2 fruit fly cellular contexts compared by ENCODE assay signal in the genomic region with DNA sequence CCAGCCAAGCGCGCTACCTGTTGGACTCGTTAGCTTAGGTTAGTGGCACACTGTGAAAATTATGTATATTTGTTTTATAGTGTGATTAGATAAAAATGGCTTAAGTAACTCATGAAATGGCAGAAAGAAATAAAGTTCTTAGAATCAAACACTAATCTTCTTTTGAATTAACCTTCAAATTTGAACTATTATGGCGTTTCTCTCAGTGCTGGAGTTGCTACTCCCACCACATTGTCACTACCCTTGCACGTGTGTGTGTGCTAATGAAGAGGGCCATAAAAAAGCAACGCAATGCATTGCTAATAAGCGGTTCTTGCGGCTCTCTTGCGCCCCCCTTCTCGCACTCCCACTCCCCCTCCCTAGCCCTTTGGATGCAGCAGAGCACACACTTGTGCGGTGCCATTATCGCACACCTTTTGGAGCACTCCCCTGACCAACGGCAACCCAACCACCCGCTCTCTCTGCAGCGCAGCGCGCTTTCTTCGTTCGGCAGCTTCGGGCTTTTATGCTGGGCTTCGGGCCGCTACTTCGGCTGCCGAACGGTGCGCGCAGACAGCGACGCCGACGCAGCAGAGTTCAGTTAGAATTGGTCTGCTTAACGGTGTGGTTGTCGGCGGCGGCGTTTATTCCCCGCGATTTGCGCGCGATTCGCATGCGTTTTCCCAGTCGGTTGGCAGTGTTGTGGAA.
TF ChIP-seq lines count a peak whose summit lies in the region.

No protein-coding gene starts in this region.

TF ChIP-seq in whole organism, embryonic, 481 proteins besides CTCF, POLR2A, EP300 and RAD21 (continued from another document and continues in another):
- TF ChIP-seq Sox102F (GFP tag; optimal IDR thresholded peaks at IDR 0.05; lab: Kevin White, UChicago): peak; percentile 95
- TF ChIP-seq CG11398 (GFP tag; optimal IDR thresholded peaks at IDR 0.05; lab: Kevin White, UChicago): peak; percentile 79
- 0 out of 2 replicates have a peak, but pooled peaks have one; percentile 17 for TF ChIP-seq Poxn (GFP tag; IDR thresholded peaks at IDR 0.05; lab: Robert Waterston, UW)
- TF ChIP-seq Eip74EF (GFP tag; optimal IDR thresholded peaks at IDR 0.05; lab: Kevin White, UChicago): peak in 1 of 2 experiments; percentile 86
- peak; percentile 79 for TF ChIP-seq CG33213 (GFP tag; optimal IDR thresholded peaks at IDR 0.05; lab: Kevin White, UChicago)
- peak; percentile 71 for TF ChIP-seq CG6272 (GFP tag; IDR thresholded peaks at IDR 0.05; lab: Robert Waterston, UW)
- TF ChIP-seq mld (GFP tag; IDR thresholded peaks at IDR 0.05; lab: Robert Waterston, UW; ENCODE audit: partially characterized antibody): no peak
- peak; percentile 85 for TF ChIP-seq CG18764 (GFP tag; optimal IDR thresholded peaks at IDR 0.05; lab: Kevin White, UChicago)
- peak; percentile 79 for TF ChIP-seq CG7786 (GFP tag; optimal IDR thresholded peaks at IDR 0.05; lab: Kevin White, UChicago)
- peak; percentile 98 for TF ChIP-seq Adf1 (GFP tag; IDR thresholded peaks at IDR 0.05; lab: Robert Waterston, UW)
- no peak for TF ChIP-seq inv (GFP tag; IDR thresholded peaks at IDR 0.05; lab: Robert Waterston, UW; ENCODE audit: partially characterized antibody)
- peak; percentile 71 for TF ChIP-seq CG12299 (tag; optimal IDR thresholded peaks at IDR 0.05; lab: Kevin White, UChicago)
- no peak for TF ChIP-seq ash1 (GFP tag; optimal IDR thresholded peaks at IDR 0.05; lab: Kevin White, UChicago)
- peak; percentile 59 for TF ChIP-seq CG4328 (GFP tag; optimal IDR thresholded peaks at IDR 0.05; lab: Kevin White, UChicago)
- peak; percentile 92 for TF ChIP-seq ase (GFP tag; IDR thresholded peaks at IDR 0.05; lab: Robert Waterston, UW)
- peak; percentile 88 for TF ChIP-seq Antp (GFP tag; optimal IDR thresholded peaks at IDR 0.05; lab: Kevin White, UChicago)
- TF ChIP-seq oc (tag; optimal IDR thresholded peaks at IDR 0.05; lab: Kevin White, UChicago): peak; percentile 90
- TF ChIP-seq CG2129 (GFP tag; IDR thresholded peaks at IDR 0.05; lab: Robert Waterston, UW; ENCODE audit: partially characterized antibody): no peak
- TF ChIP-seq sd (tag; optimal IDR thresholded peaks at IDR 0.05; lab: Kevin White, UChicago): peak; percentile 25
- TF ChIP-seq CG1233 (GFP tag; optimal IDR thresholded peaks at IDR 0.05; lab: Kevin White, UChicago): peak; percentile 83
- TF ChIP-seq Camta (GFP tag; optimal IDR thresholded peaks at IDR 0.05; lab: Kevin White, UChicago): peak; percentile 92
- no peak for TF ChIP-seq Dref (GFP tag; IDR thresholded peaks at IDR 0.05; lab: Robert Waterston, UW)
- peak; percentile 82 for TF ChIP-seq zen (tag; optimal IDR thresholded peaks at IDR 0.05; lab: Kevin White, UChicago)
- no peak for TF ChIP-seq hth (optimal IDR thresholded peaks at IDR 0.05; lab: Kevin White, UChicago)
- peak; percentile 75 for TF ChIP-seq CG32532 (GFP tag; IDR thresholded peaks at IDR 0.05; lab: Robert Waterston, UW)
- no peak for TF ChIP-seq usp (GFP tag; optimal IDR thresholded peaks at IDR 0.05; lab: Kevin White, UChicago)
- peak; percentile 91 for TF ChIP-seq CG17361 (GFP tag; IDR thresholded peaks at IDR 0.05; lab: Robert Waterston, UW)
- TF ChIP-seq CG31365 (tag; optimal IDR thresholded peaks at IDR 0.05; lab: Kevin White, UChicago): peak; percentile 58
- TF ChIP-seq dmrt11E (tag; optimal IDR thresholded peaks at IDR 0.05; lab: Kevin White, UChicago): peak; percentile 87
- peak; percentile 61 for TF ChIP-seq trh (GFP tag; optimal IDR thresholded peaks at IDR 0.05; lab: Kevin White, UChicago)
- TF ChIP-seq Six4 (GFP tag; optimal IDR thresholded peaks at IDR 0.05; lab: Kevin White, UChicago): peak; percentile 92
- TF ChIP-seq Hmx (GFP tag; optimal IDR thresholded peaks at IDR 0.05; lab: Kevin White, UChicago): peak; percentile 13
- peak; percentile 53; the same call in 1 of the 2 replicates for TF ChIP-seq CG13287 (GFP tag; IDR thresholded peaks at IDR 0.05; lab: Robert Waterston, UW; ENCODE audit: partially characterized antibody)
- peak; percentile 68 for TF ChIP-seq zf30C (GFP tag; optimal IDR thresholded peaks at IDR 0.05; lab: Kevin White, UChicago)
- TF ChIP-seq knrl (GFP tag; IDR thresholded peaks at IDR 0.05; lab: Robert Waterston, UW; ENCODE audit: partially characterized antibody): peak; percentile 26; the same call in 1 of the 3 replicates
- TF ChIP-seq CG10959 (GFP tag; IDR thresholded peaks at IDR 0.05; lab: Robert Waterston, UW): peak; percentile 89
- TF ChIP-seq CG4707 (GFP tag; optimal IDR thresholded peaks at IDR 0.05; lab: Kevin White, UChicago): peak; percentile 70
- TF ChIP-seq ab (GFP tag; optimal IDR thresholded peaks at IDR 0.05; lab: Kevin White, UChicago): peak; percentile 34
- peak; percentile 71 for TF ChIP-seq Bteb2 (GFP tag; optimal IDR thresholded peaks at IDR 0.05; lab: Kevin White, UChicago)
- TF ChIP-seq Myb (GFP tag; optimal IDR thresholded peaks at IDR 0.05; lab: Kevin White, UChicago): peak; percentile 56
- peak; percentile 96 for TF ChIP-seq sens-2 (GFP tag; IDR thresholded peaks at IDR 0.05; lab: Robert Waterston, UW)
- peak; percentile 85 for TF ChIP-seq ems (GFP tag; optimal IDR thresholded peaks at IDR 0.05; lab: Kevin White, UChicago)
- peak; percentile 65 for TF ChIP-seq CG9215 (GFP tag; IDR thresholded peaks at IDR 0.05; lab: Robert Waterston, UW)
- peak; percentile 94 for TF ChIP-seq CG32772 (GFP tag; IDR thresholded peaks at IDR 0.05; lab: Robert Waterston, UW)
- TF ChIP-seq CG16815 (GFP tag; optimal IDR thresholded peaks at IDR 0.05; lab: Kevin White, UChicago): peak; percentile 70
- peak; percentile 64 for TF ChIP-seq CG31224 (GFP tag; IDR thresholded peaks at IDR 0.05; lab: Robert Waterston, UW)
- TF ChIP-seq ewg (GFP tag; optimal IDR thresholded peaks at IDR 0.05; lab: Kevin White, UChicago): peak; percentile 73
- TF ChIP-seq crp (GFP tag; optimal IDR thresholded peaks at IDR 0.05; lab: Kevin White, UChicago): peak in 1 of 2 experiments; percentile 49
- peak; percentile 53 for TF ChIP-seq exex (tag; optimal IDR thresholded peaks at IDR 0.05; lab: Kevin White, UChicago)
- peak; percentile 69 for TF ChIP-seq fd3F (GFP tag; optimal IDR thresholded peaks at IDR 0.05; lab: Kevin White, UChicago)
- TF ChIP-seq nmo (GFP tag; optimal IDR thresholded peaks at IDR 0.05; lab: Kevin White, UChicago): peak; percentile 94
- TF ChIP-seq jumu (GFP tag; optimal IDR thresholded peaks at IDR 0.05; lab: Kevin White, UChicago): peak; percentile 86
- TF ChIP-seq tx (GFP tag; optimal IDR thresholded peaks at IDR 0.05; lab: Kevin White, UChicago): peak; percentile 81
- TF ChIP-seq gsb (GFP tag; IDR thresholded peaks at IDR 0.05; lab: Robert Waterston, UW): peak; percentile 51
- no peak for TF ChIP-seq hkb (optimal IDR thresholded peaks at IDR 0.05; lab: Kevin White, UChicago)
- peak; percentile 95 for TF ChIP-seq hkb (GFP tag; IDR thresholded peaks at IDR 0.05; lab: Robert Waterston, UW)
- peak; percentile 74 for TF ChIP-seq CG10431 (GFP tag; optimal IDR thresholded peaks at IDR 0.05; lab: Kevin White, UChicago)
- peak; percentile 78 for TF ChIP-seq Dbx (GFP tag; IDR thresholded peaks at IDR 0.05; lab: Robert Waterston, UW)
- TF ChIP-seq CG17568 (GFP tag; optimal IDR thresholded peaks at IDR 0.05; lab: Kevin White, UChicago): peak; percentile 64
- no peak; the same call in 2 of the 3 replicates for TF ChIP-seq C15 (GFP tag; IDR thresholded peaks at IDR 0.05; lab: Robert Waterston, UW)

TF ChIP-seq in whole organism, prepupa, 60 proteins besides CTCF, POLR2A, EP300 and RAD21 (continued from another document):
- TF ChIP-seq CG3032 (tag; optimal IDR thresholded peaks at IDR 0.05; lab: Kevin White, UChicago) (peak; percentile 73), net (GFP tag; optimal IDR thresholded peaks at IDR 0.05; lab: Kevin White, UChicago) (peak; percentile 86), Blimp-1 (GFP tag; optimal IDR thresholded peaks at IDR 0.05; lab: Kevin White, UChicago) (peak; percentile 45), dsx (GFP tag; optimal IDR thresholded peaks at IDR 0.05; lab: Kevin White, UChicago; ENCODE audit: poor library complexity, severe bottlenecking) (peak; percentile 79), CG31627 (GFP tag; optimal IDR thresholded peaks at IDR 0.05; lab: Kevin White, UChicago) (peak; percentile 87), CG6792 (GFP tag; optimal IDR thresholded peaks at IDR 0.05; lab: Kevin White, UChicago) (peak; percentile 89), vri (GFP tag; optimal IDR thresholded peaks at IDR 0.05; lab: Kevin White, UChicago) (peak; percentile 95), CG6276 (GFP tag; optimal IDR thresholded peaks at IDR 0.05; lab: Kevin White, UChicago) (peak; percentile 76), Gug (GFP tag; IDR thresholded peaks at IDR 0.05; lab: Robert Waterston, UW) (peak; percentile 90), pdm3 (GFP tag; optimal IDR thresholded peaks at IDR 0.05; lab: Kevin White, UChicago) (peak; percentile 87), Eip93F (GFP tag; optimal IDR thresholded peaks at IDR 0.05; lab: Kevin White, UChicago) (no peak)
